Worm (Caenorhabditis elegans) whole organism, L4 larva: ENCODE data around the gene str-47.

Source experiments
- daf-12 ChIP-seq: fragments of 150-350 bp; optimal IDR thresholded peaks from 2 replicates; lab custom pipeline; 2014; ENCODE audit warnings: missing biosample characterization, missing genetic modification reagents, missing genetic modification characterization
- pqm-1 ChIP-seq: sonication (generic microtip); optimal IDR thresholded peaks from 2 replicates; lab custom pipeline; 2017; ENCODE audit warnings: missing biosample characterization, missing genetic modification characterization

DNA sequence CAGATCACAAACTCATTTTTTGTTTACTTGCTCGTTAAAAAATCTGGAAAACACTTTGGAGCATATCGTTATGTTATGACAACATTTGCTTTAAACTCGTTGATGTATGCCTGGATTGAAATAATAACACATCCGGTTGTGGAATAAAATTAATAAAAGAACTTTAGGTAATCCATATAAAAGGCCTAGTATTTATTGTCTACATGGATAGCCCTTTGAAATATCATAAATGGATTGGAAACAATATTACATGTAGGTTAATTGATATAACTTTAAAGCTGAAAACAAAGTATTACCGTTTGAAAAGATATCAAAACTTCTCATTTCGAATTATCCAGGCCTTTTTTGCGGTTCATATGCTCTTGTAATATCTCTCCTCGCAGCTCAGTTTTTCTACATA, 45.1 kb downstream of the str-47 start:
- no peak for TF ChIP-seq daf-12 (tag; lab: Kevin White, UChicago)
- TF ChIP-seq pqm-1 (tag; lab: Kevin White, UChicago) = no peak
